Fruit fly (Drosophila melanogaster) whole organism, embryonic: ENCODE results near the gene MED15.

ENCODE experiments used
- CG10274 ChIP-seq: fragments of 200-800 bp; sonication (Bioruptor generic); optimal IDR thresholded peaks from 3 replicates; lab custom pipeline; 2017; ENCODE audit warnings: missing biosample characterization, mild to moderate bottlenecking, missing genetic modification characterization
- CG12659 ChIP-seq: fragments of 200-800 bp; sonication (Bioruptor generic); optimal IDR thresholded peaks from 3 replicates; lab custom pipeline; 2017; ENCODE audit warnings: mild to moderate bottlenecking, missing biosample characterization, missing genetic modification reagents, missing genetic modification characterization
- CG13424 ChIP-seq: fragments of 200-800 bp; sonication (Bioruptor generic); optimal IDR thresholded peaks from 2 replicates; lab custom pipeline; 2019; ENCODE audit warnings: missing biosample characterization, mild to moderate bottlenecking, missing genetic modification characterization, moderate library complexity
- CG14860 ChIP-seq: fragments of 200-800 bp; sonication (Bioruptor generic); IDR thresholded peaks from 3 replicates; pipeline ENCODE4 v1.3.6; 2022; ENCODE audit warnings: missing biosample characterization, missing genetic modification characterization; ENCODE audit not compliant: partially characterized antibody
- CG15601 ChIP-seq: fragments of 200-800 bp; sonication (Bioruptor generic); optimal IDR thresholded peaks from 3 replicates; lab custom pipeline; 2019; ENCODE audit warnings: missing biosample characterization, mild to moderate bottlenecking, missing genetic modification characterization, moderate library complexity
- CG1603 ChIP-seq: fragments of 200-800 bp; sonication (Bioruptor generic); optimal IDR thresholded peaks from 2 replicates; lab custom pipeline; 2019; ENCODE audit warnings: missing biosample characterization, mild to moderate bottlenecking, missing genetic modification characterization, moderate library complexity
- CG1647 ChIP-seq: fragments of 200-800 bp; sonication (Bioruptor generic); optimal IDR thresholded peaks from 3 replicates; lab custom pipeline; 2016; ENCODE audit warnings: missing biosample characterization, missing genetic modification characterization
- CG17385 ChIP-seq: fragments of 200-800 bp; sonication (Bioruptor generic); optimal IDR thresholded peaks from 3 replicates; lab custom pipeline; 2018; ENCODE audit warnings: missing biosample characterization, mild to moderate bottlenecking, missing genetic modification characterization
- CG17568 ChIP-seq: fragments of 200-800 bp; sonication (Bioruptor generic); optimal IDR thresholded peaks from 2 replicates; lab custom pipeline; 2018; ENCODE audit warnings: missing biosample characterization, mild to moderate bottlenecking, missing genetic modification characterization, moderate library complexity
- CG2712 ChIP-seq: fragments of 200-800 bp; optimal IDR thresholded peaks from 3 replicates; lab custom pipeline; 2019; ENCODE audit warnings: missing biosample characterization, mild to moderate bottlenecking, missing genetic modification characterization, moderate library complexity
- CG32767 ChIP-seq: fragments of 200-800 bp; sonication (Bioruptor generic); IDR thresholded peaks from 2 replicates; pipeline ENCODE4 v1.3.6; 2022; ENCODE audit warnings: missing biosample characterization, missing genetic modification characterization
- CG33213 ChIP-seq: fragments of 200-800 bp; sonication (Bioruptor generic); optimal IDR thresholded peaks from 3 replicates; lab custom pipeline; 2016; ENCODE audit warnings: missing biosample characterization, missing genetic modification characterization
- CG3407 ChIP-seq: fragments of 200-800 bp; sonication (Bioruptor generic); optimal IDR thresholded peaks from 2 replicates; lab custom pipeline; 2018; ENCODE audit warnings: missing biosample characterization, mild to moderate bottlenecking, missing genetic modification characterization
- CG3995 ChIP-seq: fragments of 200-800 bp; sonication (Bioruptor generic); optimal IDR thresholded peaks from 3 replicates; lab custom pipeline; 2016; ENCODE audit warnings: missing biosample characterization, missing genetic modification characterization
- CG4424 ChIP-seq: fragments of 200-800 bp; sonication (Bioruptor generic); optimal IDR thresholded peaks from 3 replicates; lab custom pipeline; 2016; ENCODE audit warnings: missing biosample characterization, missing genetic modification characterization
- CG4617 ChIP-seq: fragments of 200-800 bp; sonication (Bioruptor generic); optimal IDR thresholded peaks from 3 replicates; lab custom pipeline; 2016; ENCODE audit warnings: missing biosample characterization, missing genetic modification characterization, borderline replicate concordance
- CG6854 ChIP-seq: fragments of 200-800 bp; sonication (Bioruptor generic); optimal IDR thresholded peaks from 3 replicates; lab custom pipeline; 2017; ENCODE audit warnings: missing biosample characterization, mild to moderate bottlenecking, missing genetic modification characterization
- CG7357 ChIP-seq: fragments of 200-800 bp; sonication (Bioruptor generic); IDR thresholded peaks from 3 replicates; pipeline ENCODE4 v1.3.6; 2022; ENCODE audit warnings: missing biosample characterization, missing genetic modification characterization
- CG9797 ChIP-seq: fragments of 200-800 bp; sonication (Bioruptor generic); optimal IDR thresholded peaks from 3 replicates; lab custom pipeline; 2018; ENCODE audit warnings: missing biosample characterization, mild to moderate bottlenecking, missing genetic modification characterization
- CG9817 ChIP-seq: fragments of 200-800 bp; sonication (Bioruptor generic); optimal IDR thresholded peaks from 2 replicates; lab custom pipeline; 2018; ENCODE audit warnings: missing biosample characterization, mild to moderate bottlenecking, missing genetic modification characterization, moderate library complexity
- D19B ChIP-seq: fragments of 200-800 bp; sonication (Bioruptor generic); optimal IDR thresholded peaks from 2 replicates; lab custom pipeline; 2017; ENCODE audit warnings: missing biosample characterization, mild to moderate bottlenecking, missing genetic modification characterization
- Deaf1 ChIP-seq: fragments of 200-800 bp; optimal IDR thresholded peaks from 3 replicates; lab custom pipeline; 2019; ENCODE audit warnings: missing biosample characterization, mild to moderate bottlenecking, missing genetic modification characterization, moderate library complexity
- Dp ChIP-seq: fragments of 200-800 bp; sonication (Bioruptor generic); optimal IDR thresholded peaks from 2 replicates; lab custom pipeline; 2018; ENCODE audit warnings: missing biosample characterization, mild to moderate bottlenecking, missing genetic modification characterization, moderate library complexity
- Jarid2 ChIP-seq: fragments of 200-800 bp; sonication (Bioruptor generic); optimal IDR thresholded peaks from 3 replicates; lab custom pipeline; 2017; ENCODE audit warnings: mild to moderate bottlenecking, missing biosample characterization, missing genetic modification reagents, missing genetic modification characterization
- MESR4 ChIP-seq: fragments of 200-800 bp; sonication (Bioruptor generic); optimal IDR thresholded peaks from 2 replicates; lab custom pipeline; 2018; ENCODE audit warnings: missing biosample characterization, mild to moderate bottlenecking, missing genetic modification characterization, moderate library complexity
- Med ChIP-seq: fragments of 200-800 bp; sonication (Bioruptor generic); peaks from one replicate; lab custom pipeline; 2016; ENCODE audit warnings: missing biosample characterization, missing genetic modification characterization, mild to moderate bottlenecking, inconsistent platforms, moderate library complexity
- Myb ChIP-seq: fragments of 200-800 bp; sonication (Bioruptor generic); optimal IDR thresholded peaks from 2 replicates; lab custom pipeline; 2016; ENCODE audit warnings: missing biosample characterization, missing genetic modification characterization
- Nf-YC ChIP-seq: fragments of 200-800 bp; optimal IDR thresholded peaks from 3 replicates; lab custom pipeline; 2019; ENCODE audit warnings: missing biosample characterization, mild to moderate bottlenecking, missing genetic modification characterization, moderate library complexity
- ap ChIP-seq: fragments of 200-800 bp; sonication (Bioruptor generic); IDR thresholded peaks from 2 replicates; pipeline ENCODE4 v1.3.6; 2022; ENCODE audit warnings: missing biosample characterization, missing genetic modification characterization
- ash1 ChIP-seq: fragments of 200-800 bp; sonication (Bioruptor generic); optimal IDR thresholded peaks from 2 replicates; lab custom pipeline; 2018; ENCODE audit warnings: missing biosample characterization, mild to moderate bottlenecking, missing genetic modification characterization
- bsh ChIP-seq, 2 experiments: fragments of 200-800 bp; sonication (Bioruptor generic); optimal IDR thresholded peaks; 2 replicates each; lab custom pipeline; 2017 to 2018; ENCODE audit warnings: mild to moderate bottlenecking in 2 of 2, missing biosample characterization in 2 of 2, missing genetic modification characterization in 2 of 2, moderate library complexity in 1 of 2
- corto ChIP-seq: fragments of 200-800 bp; sonication (Bioruptor generic); optimal IDR thresholded peaks from 2 replicates; lab custom pipeline; 2016; ENCODE audit warnings: missing biosample characterization, mild to moderate bottlenecking, missing genetic modification characterization, moderate library complexity
- ewg ChIP-seq: fragments of 200-800 bp; sonication (Bioruptor generic); optimal IDR thresholded peaks from 3 replicates; lab custom pipeline; 2017; ENCODE audit warnings: mild to moderate bottlenecking, missing biosample characterization, missing genetic modification reagents, missing genetic modification characterization
- eyg ChIP-seq: fragments of 200-800 bp; sonication (Bioruptor generic); optimal IDR thresholded peaks from 3 replicates; lab custom pipeline; 2016; ENCODE audit warnings: missing biosample characterization, missing genetic modification characterization
- ftz-f1 ChIP-seq: fragments of 200-800 bp; sonication (Bioruptor generic); optimal IDR thresholded peaks from 2 replicates; lab custom pipeline; 2016; ENCODE audit warnings: missing biosample characterization, missing genetic modification characterization
- gem ChIP-seq: fragments of 200-800 bp; sonication (Bioruptor generic); optimal IDR thresholded peaks from 2 replicates; lab custom pipeline; 2019; ENCODE audit warnings: missing biosample characterization, mild to moderate bottlenecking, missing genetic modification characterization, moderate library complexity
- gfzf ChIP-seq: fragments of 200-800 bp; sonication (Bioruptor generic); optimal IDR thresholded peaks from 2 replicates; lab custom pipeline; 2016; ENCODE audit warnings: missing biosample characterization, mild to moderate bottlenecking, missing genetic modification characterization, moderate library complexity
- grau ChIP-seq: fragments of 200-800 bp; optimal IDR thresholded peaks from 3 replicates; lab custom pipeline; 2019; ENCODE audit warnings: missing biosample characterization, mild to moderate bottlenecking, missing genetic modification characterization, moderate library complexity
- gro ChIP-seq: fragments of 200-800 bp; sonication (Bioruptor generic); optimal IDR thresholded peaks from 2 replicates; lab custom pipeline; 2016; ENCODE audit warnings: missing biosample characterization, missing genetic modification characterization
- gsb ChIP-seq: fragments of 200-800 bp; sonication (Bioruptor generic); IDR thresholded peaks from 2 replicates; pipeline ENCODE4 v1.3.6; 2022; ENCODE audit warnings: missing biosample characterization, missing genetic modification characterization
- lbe ChIP-seq: fragments of 200-800 bp; sonication (Bioruptor generic); optimal IDR thresholded peaks from 2 replicates; lab custom pipeline; 2016; ENCODE audit warnings: missing biosample characterization, mild to moderate bottlenecking, missing genetic modification characterization
- lilli ChIP-seq: fragments of 200-800 bp; sonication (Bioruptor generic); optimal IDR thresholded peaks from 3 replicates; lab custom pipeline; 2016; ENCODE audit warnings: missing biosample characterization, missing genetic modification characterization
- odd ChIP-seq: fragments of 200-800 bp; sonication (Bioruptor generic); optimal IDR thresholded peaks from 2 replicates; lab custom pipeline; 2017; ENCODE audit warnings: missing biosample characterization, mild to moderate bottlenecking, missing genetic modification characterization
- pzg ChIP-seq: fragments of 200-800 bp; sonication (Bioruptor generic); optimal IDR thresholded peaks from 3 replicates; lab custom pipeline; 2018; ENCODE audit warnings: missing biosample characterization, mild to moderate bottlenecking, missing genetic modification characterization, moderate library complexity
- sens ChIP-seq: fragments of 200-800 bp; sonication (Bioruptor generic); peaks from one replicate; lab custom pipeline; 2016; ENCODE audit warnings: missing biosample characterization, missing genetic modification characterization
- stwl ChIP-seq: fragments of 200-800 bp; sonication (Bioruptor generic); optimal IDR thresholded peaks from 3 replicates; lab custom pipeline; 2018; ENCODE audit warnings: missing biosample characterization, mild to moderate bottlenecking, missing genetic modification characterization, moderate library complexity
- trem ChIP-seq: fragments of 200-800 bp; optimal IDR thresholded peaks from 3 replicates; lab custom pipeline; 2019; ENCODE audit warnings: missing biosample characterization, mild to moderate bottlenecking, missing genetic modification characterization, moderate library complexity
- unpg ChIP-seq: fragments of 200-800 bp; sonication (Bioruptor generic); optimal IDR thresholded peaks from 3 replicates; lab custom pipeline; 2018; ENCODE audit warnings: missing biosample characterization, mild to moderate bottlenecking, missing genetic modification characterization, moderate library complexity
- wor ChIP-seq: fragments of 200-800 bp; sonication (Bioruptor generic); IDR thresholded peaks from 2 replicates; pipeline ENCODE4 v1.3.6; 2022; ENCODE audit warnings: missing biosample characterization, missing genetic modification characterization

The MED15 gene

DNA sequence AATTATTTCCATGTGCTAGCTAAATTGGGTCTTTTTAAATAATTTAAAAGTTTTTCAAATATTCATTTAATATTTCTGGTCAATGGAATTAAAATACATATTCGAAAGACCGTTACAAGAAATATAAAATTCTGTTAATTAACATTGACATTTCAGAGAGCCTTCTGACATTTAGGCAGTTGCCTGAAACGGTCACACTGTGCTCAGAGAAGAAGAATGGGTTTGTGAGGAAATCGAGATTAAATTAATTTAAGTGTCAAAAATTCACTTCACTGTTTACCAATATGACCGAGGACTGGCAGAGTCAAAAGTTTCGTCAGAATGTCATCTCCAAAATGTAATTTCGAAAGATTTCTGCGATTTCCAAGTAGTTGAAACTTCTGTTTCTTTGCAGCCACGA is at the start of gene MED15:
MED15 (plus strand) TSS at position 185 of the 400 bp plus-strand sequence.
- TF ChIP-seq gfzf (GFP tag; lab: Kevin White, UChicago) (peak; percentile 75), CG17385 (GFP tag; lab: Kevin White, UChicago) (peak; percentile 59), trem (tag; lab: Kevin White, UChicago) (peak; percentile 2), pzg (peak; percentile 52), unpg (GFP tag; lab: Kevin White, UChicago) (no peak), CG13424 (tag; lab: Kevin White, UChicago) (no peak), Med (no peak), gsb (no peak), stwl (tag; lab: Kevin White, UChicago) (peak; percentile 55), ewg (GFP tag; lab: Kevin White, UChicago) (peak; percentile 77), CG4617 (GFP tag; lab: Kevin White, UChicago) (peak; percentile 40), ftz-f1 (no peak), Dp (GFP tag; lab: Kevin White, UChicago) (peak; percentile 8), ap (GFP tag; lab: Robert Waterston, UW) (no peak), CG3995 (GFP tag; lab: Kevin White, UChicago) (peak; percentile 35), MESR4 (GFP tag; lab: Kevin White, UChicago) (peak; percentile 62), CG9797 (GFP tag; lab: Kevin White, UChicago) (peak; percentile 44), CG9817 (tag; lab: Kevin White, UChicago) (no peak), CG1603 (peak; percentile 41), Myb (GFP tag; lab: Kevin White, UChicago) (peak; percentile 78), Nf-YC (peak; percentile 25)
- TF ChIP-seq, all 482 proteins: peak for 14

DNA sequence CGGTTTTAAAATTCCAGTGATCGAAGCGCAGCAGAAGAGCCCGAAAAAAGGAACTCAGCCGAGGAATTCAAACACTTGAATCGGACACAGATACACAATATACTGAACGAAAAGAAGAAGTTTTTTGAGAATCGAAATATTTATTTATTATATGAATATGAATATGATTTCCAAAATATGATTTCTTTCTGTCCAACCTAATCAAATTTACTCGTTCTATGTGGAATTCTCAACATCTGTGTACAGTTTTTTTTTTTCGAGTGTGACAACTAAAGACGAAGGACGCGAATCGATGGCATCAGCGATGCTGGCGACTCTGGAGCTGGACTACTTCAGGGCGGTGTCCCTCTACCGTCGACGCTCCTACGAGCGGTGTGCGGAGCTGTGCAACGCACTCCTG is 49.7 kb upstream of the MED15 start:
- TF ChIP-seq Jarid2 (GFP tag; lab: Kevin White, UChicago) (no peak), grau (tag; lab: Kevin White, UChicago) (no peak), lilli (GFP tag; lab: Kevin White, UChicago) (no peak), bsh (GFP tag; optimal IDR thresholded peaks at IDR 0.05; lab: Kevin White, UChicago) (peak in 1 of 2 experiments; percentile 28), trem (tag; lab: Kevin White, UChicago) (no peak), gro (GFP tag; lab: Kevin White, UChicago) (no peak), CG6854 (GFP tag; lab: Kevin White, UChicago) (no peak), ash1 (no peak), CG33213 (GFP tag; lab: Kevin White, UChicago) (no peak), lbe (GFP tag; lab: Kevin White, UChicago) (peak; percentile 86), wor (GFP tag; lab: Robert Waterston, UW) (no peak), CG1647 (GFP tag; lab: Kevin White, UChicago) (no peak), CG15601 (tag; lab: Kevin White, UChicago) (no peak), Deaf1 (tag; lab: Kevin White, UChicago) (no peak), corto (GFP tag; lab: Kevin White, UChicago) (peak; percentile 68), sens (GFP tag; lab: Kevin White, UChicago) (peak; percentile 39)

DNA sequence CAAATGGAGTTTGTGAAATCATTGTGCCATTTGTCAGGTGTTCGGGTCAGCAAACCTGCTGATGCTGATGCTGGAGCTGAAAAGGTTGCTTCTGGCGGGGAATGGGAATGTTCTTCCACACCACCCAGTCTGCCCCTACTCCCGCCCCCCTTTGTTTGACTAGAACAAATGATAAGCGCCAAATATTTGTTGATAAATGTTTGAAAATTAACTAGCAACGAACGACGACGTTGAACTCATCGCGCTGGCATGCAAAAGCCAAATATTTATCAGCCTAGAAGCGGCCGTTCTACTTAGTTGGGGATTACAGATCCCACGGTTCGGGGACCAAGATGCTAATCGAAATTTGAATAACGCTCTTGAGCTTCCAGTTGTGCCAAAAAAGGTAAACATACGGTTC is 47.3 kb upstream of the MED15 start:
- TF ChIP-seq odd (GFP tag; lab: Kevin White, UChicago): peak; percentile 8
- TF ChIP-seq CG3407 (GFP tag; lab: Kevin White, UChicago): no peak
- TF ChIP-seq CG17568 (GFP tag; lab: Kevin White, UChicago): peak; percentile 31
- TF ChIP-seq CG14860: no peak
- no peak for TF ChIP-seq CG32767 (GFP tag; lab: Robert Waterston, UW)
- TF ChIP-seq CG10274 (GFP tag; lab: Kevin White, UChicago): peak; percentile 9
- TF ChIP-seq CG2712 (tag; lab: Kevin White, UChicago): no peak
- TF ChIP-seq D19B (GFP tag; lab: Kevin White, UChicago): no peak
- TF ChIP-seq gem (tag; lab: Kevin White, UChicago): peak; percentile 13
- TF ChIP-seq CG12659 (GFP tag; lab: Kevin White, UChicago): no peak
- TF ChIP-seq eyg (GFP tag; lab: Kevin White, UChicago): no peak
- no peak for TF ChIP-seq CG7357 (GFP tag; lab: Robert Waterston, UW)
- no peak for TF ChIP-seq CG4424 (GFP tag; lab: Kevin White, UChicago)
